Worm (Caenorhabditis elegans): ENCODE results near the gene his-38.

his-38 gene

ce11 chrX:7305520-7306186, 4.0 kb downstream of the his-38 start, which contains the start of gene sur-5:
sur-5 (minus strand) TSS chrX:7305570.
- TF ChIP-seq ets-4 (GFP tag; optimal IDR thresholded peaks at IDR 0.05) = no peak
- no peak for TF ChIP-seq dpff-1 (tag; optimal IDR thresholded peaks at IDR 0.05)
- TF ChIP-seq ztf-6 (GFP tag; IDR thresholded peaks at IDR 0.05) = no peak
- TF ChIP-seq ceh-100 (GFP tag; IDR thresholded peaks at IDR 0.05) = no peak
- TF ChIP-seq atf-7 (tag; optimal IDR thresholded peaks at IDR 0.05) = peak; percentile 13
- TF ChIP-seq F52B5.7 (tag; optimal IDR thresholded peaks at IDR 0.05) = no peak
- TF ChIP-seq fkh-3 (tag; optimal IDR thresholded peaks at IDR 0.05) = no peak
- TF ChIP-seq nhr-80 (tag; optimal IDR thresholded peaks at IDR 0.05) = peak; percentile 84
- peak; percentile 19 for TF ChIP-seq lin-40 (tag; optimal IDR thresholded peaks at IDR 0.05)
- peak; percentile 4 for TF ChIP-seq nhr-90 (tag; optimal IDR thresholded peaks at IDR 0.05)
- no peak for TF ChIP-seq unc-62 (GFP tag; optimal IDR thresholded peaks at IDR 0.05)
- no peak for TF ChIP-seq F55B11.4 (tag; optimal IDR thresholded peaks at IDR 0.05; ENCODE audit: borderline replicate concordance, insufficient read depth)
- TF ChIP-seq ama-1 (optimal IDR thresholded peaks at IDR 0.05) = no peak
- TF ChIP-seq ama-1 (GFP tag; optimal IDR thresholded peaks at IDR 0.05) = no peak

ce11 chrX:7303115-7303514, 6.6 kb downstream of the his-38 start:
- no peak for TF ChIP-seq T26A5.8 (tag; optimal IDR thresholded peaks at IDR 0.05)
- peak; percentile 59 for TF ChIP-seq nhr-80 (tag; optimal IDR thresholded peaks at IDR 0.05)

ce11 chrX:7298652-7299051, 11.0 kb downstream of the his-38 start, which contains the start of gene K03A1.4:
K03A1.4 (minus strand) TSS chrX:7298752.
- TF ChIP-seq ccch-3 (GFP tag; optimal IDR thresholded peaks at IDR 0.05) (no peak), D2030.7 (GFP tag; IDR thresholded peaks at IDR 0.05) (no peak), sea-2 (GFP tag; IDR thresholded peaks at IDR 0.05) (no peak), F10E7.11 (tag; optimal IDR thresholded peaks at IDR 0.05) (no peak), ztf-26 (tag; optimal IDR thresholded peaks at IDR 0.05) (no peak), mxl-1 (tag; optimal IDR thresholded peaks at IDR 0.05) (no peak), nhr-179 (tag; optimal IDR thresholded peaks at IDR 0.05) (no peak), egl-18 (GFP tag; IDR thresholded peaks at IDR 0.05) (no peak), tlf-1 (GFP tag; optimal IDR thresholded peaks at IDR 0.05) (no peak), F39B2.1 (GFP tag; IDR thresholded peaks at IDR 0.05) (no peak), hlh-12 (tag; optimal IDR thresholded peaks at IDR 0.05) (no peak), F37B4.10 (GFP tag; IDR thresholded peaks at IDR 0.05) (no peak), repo-1 (tag; optimal IDR thresholded peaks at IDR 0.05) (no peak), ceh-100 (GFP tag; IDR thresholded peaks at IDR 0.05) (no peak), F23B12.7 (tag; optimal IDR thresholded peaks at IDR 0.05; ENCODE audit: insufficient read depth) (no peak), fkh-3 (tag; optimal IDR thresholded peaks at IDR 0.05) (no peak)

- TF ChIP-seq dox-1 (GFP tag; IDR thresholded peaks at IDR 0.05) = peak; percentile 60
- no peak for TF ChIP-seq B0261.1 (tag; optimal IDR thresholded peaks at IDR 0.05)
- peak; percentile 29 for TF ChIP-seq unc-62 (GFP tag; optimal IDR thresholded peaks at IDR 0.05)
- TF ChIP-seq F23B12.7 (tag; optimal IDR thresholded peaks at IDR 0.05; ENCODE audit: insufficient read depth) = no peak
- TF ChIP-seq dpl-1 (GFP tag; optimal IDR thresholded peaks at IDR 0.05) = no peak
- no peak for TF ChIP-seq aptf-3 (GFP tag; IDR thresholded peaks at IDR 0.05)
- TF ChIP-seq hmg-1.2 (GFP tag; IDR thresholded peaks at IDR 0.05) = 0 out of 2 replicates have a peak, but pooled peaks have one; percentile 17
- peak; percentile 78 to 91 for TF ChIP-seq let-607 (tag; optimal IDR thresholded peaks at IDR 0.05)
- TF ChIP-seq B0336.3 (GFP tag; IDR thresholded peaks at IDR 0.05) = peak; percentile 53; the same call in 1 of the 2 replicates
- peak; percentile 53 for TF ChIP-seq ztf-22 (GFP tag; optimal IDR thresholded peaks at IDR 0.05)
- peak; percentile 26 for TF ChIP-seq ets-4 (GFP tag; optimal IDR thresholded peaks at IDR 0.05)
- TF ChIP-seq ztf-26 (tag; optimal IDR thresholded peaks at IDR 0.05) = no peak
- no peak for TF ChIP-seq ceh-91 (GFP tag; IDR thresholded peaks at IDR 0.05)
- TF ChIP-seq mxl-1 (tag; optimal IDR thresholded peaks at IDR 0.05) = no peak
- no peak for TF ChIP-seq egl-18 (GFP tag; IDR thresholded peaks at IDR 0.05)
- no peak for TF ChIP-seq cebp-1 (GFP tag; IDR thresholded peaks at IDR 0.05)
- peak; percentile 39 for TF ChIP-seq cebp-1 (tag; optimal IDR thresholded peaks at IDR 0.05)
- TF ChIP-seq hrde-1 (tag; optimal IDR thresholded peaks at IDR 0.05; ENCODE audit: borderline replicate concordance) = no peak
- no peak for TF ChIP-seq nfya-2 (GFP tag; IDR thresholded peaks at IDR 0.05)
- no peak for TF ChIP-seq unc-130 (GFP tag; optimal IDR thresholded peaks at IDR 0.05)
- TF ChIP-seq nhr-80 (tag; optimal IDR thresholded peaks at IDR 0.05) = peak; percentile 96
- TF ChIP-seq atf-7 (tag; optimal IDR thresholded peaks at IDR 0.05) = peak; percentile 44
- no peak for TF ChIP-seq F57C9.4 (tag; optimal IDR thresholded peaks at IDR 0.05)
These were observed 13.4 kb downstream of the his-38 start for ce11 chrX:7296310-7296709.
